Fruit fly (Drosophila melanogaster) whole organism, prepupa: ENCODE results near the gene ec.

Experiments
- Blimp-1 ChIP-seq: fragments of 200-800 bp; sonication (Bioruptor generic); optimal IDR thresholded peaks from 3 replicates; lab custom pipeline; 2017; ENCODE audit warnings: missing biosample characterization, missing genetic modification characterization, mild to moderate bottlenecking, moderate library complexity, missing genetic modification reagents
- CG10631 ChIP-seq: fragments of 200-800 bp; sonication (Bioruptor generic); optimal IDR thresholded peaks from 2 replicates; lab custom pipeline; 2016; ENCODE audit warnings: missing biosample characterization, missing genetic modification characterization
- CG11294 ChIP-seq: fragments of 200-800 bp; sonication (Bioruptor generic); IDR thresholded peaks from 2 replicates; pipeline ENCODE4 v1.3.6; 2022; ENCODE audit warnings: missing biosample characterization, missing genetic modification characterization
- CG11902 ChIP-seq: fragments of 200-800 bp; sonication (Bioruptor generic); optimal IDR thresholded peaks from 3 replicates; lab custom pipeline; 2016; ENCODE audit warnings: missing biosample characterization, missing genetic modification characterization
- CG15336 ChIP-seq: fragments of 200-800 bp; sonication (Bioruptor generic); IDR thresholded peaks from 2 replicates; pipeline ENCODE4 v1.3.6; 2022; ENCODE audit warnings: missing biosample characterization, missing genetic modification characterization
- CG1621 ChIP-seq: fragments of 200-800 bp; sonication (Bioruptor generic); optimal IDR thresholded peaks from 3 replicates; lab custom pipeline; 2018; ENCODE audit warnings: missing biosample characterization, mild to moderate bottlenecking, missing genetic modification characterization
- CG3032 ChIP-seq: fragments of 200-800 bp; optimal IDR thresholded peaks from 2 replicates; lab custom pipeline; 2019; ENCODE audit warnings: missing biosample characterization, mild to moderate bottlenecking, missing genetic modification characterization, moderate library complexity
- CG32006 ChIP-seq: fragments of 200-800 bp; sonication (Bioruptor generic); optimal IDR thresholded peaks from 3 replicates; lab custom pipeline; 2017; ENCODE audit warnings: missing biosample characterization, mild to moderate bottlenecking, missing genetic modification characterization
- CG34406 ChIP-seq: fragments of 200-800 bp; sonication (Bioruptor generic); optimal IDR thresholded peaks from 3 replicates; lab custom pipeline; 2016; ENCODE audit warnings: missing biosample characterization, missing genetic modification characterization
- CG3919 ChIP-seq: fragments of 200-800 bp; sonication (Bioruptor generic); optimal IDR thresholded peaks from 3 replicates; lab custom pipeline; 2016; ENCODE audit warnings: missing biosample characterization, missing genetic modification characterization
- CG6163 ChIP-seq: fragments of 200-800 bp; sonication (Bioruptor generic); IDR thresholded peaks from 3 replicates; pipeline ENCODE4 v1.3.6; 2022; ENCODE audit warnings: missing biosample characterization, missing genetic modification characterization
- CG6792 ChIP-seq: fragments of 200-800 bp; sonication (Bioruptor generic); optimal IDR thresholded peaks from 3 replicates; lab custom pipeline; 2016; ENCODE audit warnings: missing biosample characterization, missing genetic modification characterization
- CG6808 ChIP-seq: fragments of 200-800 bp; sonication (Bioruptor generic); optimal IDR thresholded peaks from 3 replicates; lab custom pipeline; 2017; ENCODE audit warnings: missing biosample characterization, missing genetic modification characterization, mild to moderate bottlenecking, moderate library complexity, missing genetic modification reagents
- CG6854 ChIP-seq: fragments of 200-800 bp; sonication (Bioruptor generic); optimal IDR thresholded peaks from 2 replicates; lab custom pipeline; 2017; ENCODE audit warnings: missing biosample characterization, mild to moderate bottlenecking, missing genetic modification characterization
- CG8119 ChIP-seq: fragments of 200-800 bp; sonication (Bioruptor generic); IDR thresholded peaks from 3 replicates; pipeline ENCODE4 v1.3.6; 2022; ENCODE audit warnings: missing biosample characterization, missing genetic modification characterization
- CG8632 ChIP-seq: fragments of 200-800 bp; sonication (Bioruptor generic); optimal IDR thresholded peaks from 3 replicates; lab custom pipeline; 2016; ENCODE audit warnings: missing biosample characterization, missing genetic modification characterization
- CG9139 ChIP-seq: fragments of 200-800 bp; sonication (Bioruptor generic); optimal IDR thresholded peaks from 3 replicates; lab custom pipeline; 2017; ENCODE audit warnings: missing biosample characterization, mild to moderate bottlenecking, missing genetic modification characterization
- Eip75B ChIP-seq: fragments of 200-800 bp; sonication (Bioruptor generic); optimal IDR thresholded peaks from 3 replicates; lab custom pipeline; 2016; ENCODE audit warnings: missing biosample characterization, missing genetic modification characterization
- Eip78C ChIP-seq: fragments of 200-800 bp; sonication (Bioruptor generic); peaks from one replicate; lab custom pipeline; 2016; ENCODE audit warnings: missing biosample characterization, missing genetic modification characterization
- Eip93F ChIP-seq: fragments of 200-800 bp; sonication (Bioruptor generic); optimal IDR thresholded peaks from 2 replicates; lab custom pipeline; 2016; ENCODE audit warnings: missing biosample characterization, mild to moderate bottlenecking, missing genetic modification characterization
- Ets96B ChIP-seq: fragments of 200-800 bp; optimal IDR thresholded peaks from 2 replicates; lab custom pipeline; 2019; ENCODE audit warnings: missing biosample characterization, mild to moderate bottlenecking, missing genetic modification characterization, moderate library complexity
- Hr38 ChIP-seq: sonication (Bioruptor generic); optimal IDR thresholded peaks from 2 replicates; lab custom pipeline; 2016; ENCODE audit warnings: missing biosample characterization, missing genetic modification characterization
- Hr39 ChIP-seq: fragments of 200-800 bp; sonication (Bioruptor generic); optimal IDR thresholded peaks from 2 replicates; lab custom pipeline; 2016; ENCODE audit warnings: missing biosample characterization, missing genetic modification characterization
- Lpt ChIP-seq: fragments of 200-800 bp; sonication (Bioruptor generic); optimal IDR thresholded peaks from 3 replicates; lab custom pipeline; 2016; ENCODE audit warnings: missing biosample characterization, missing genetic modification characterization
- achi ChIP-seq: fragments of 200-800 bp; sonication (Bioruptor generic); optimal IDR thresholded peaks from 3 replicates; lab custom pipeline; 2016; ENCODE audit warnings: missing biosample characterization, missing genetic modification characterization
- acj6 ChIP-seq: fragments of 200-800 bp; sonication (Bioruptor generic); optimal IDR thresholded peaks from 3 replicates; lab custom pipeline; 2016; ENCODE audit warnings: missing biosample characterization, missing genetic modification characterization
- dac ChIP-seq: fragments of 200-800 bp; sonication (Bioruptor generic); optimal IDR thresholded peaks from 2 replicates; lab custom pipeline; 2017; ENCODE audit warnings: missing biosample characterization, mild to moderate bottlenecking, missing genetic modification characterization
- dsx ChIP-seq: fragments of 200-800 bp; optimal IDR thresholded peaks from 3 replicates; lab custom pipeline; 2019; ENCODE audit warnings: missing biosample characterization, mild to moderate bottlenecking, missing genetic modification characterization, moderate library complexity; ENCODE audit not compliant: poor library complexity, severe bottlenecking
- eg ChIP-seq: fragments of 200-800 bp; sonication (Bioruptor generic); IDR thresholded peaks from 3 replicates; pipeline ENCODE4 v1.3.6; 2022; ENCODE audit warnings: missing biosample characterization, missing genetic modification characterization
- esn ChIP-seq: fragments of 200-800 bp; sonication (Bioruptor generic); optimal IDR thresholded peaks from 2 replicates; lab custom pipeline; 2016; ENCODE audit warnings: missing biosample characterization, mild to moderate bottlenecking, missing genetic modification characterization, moderate library complexity
- fd85E ChIP-seq: fragments of 200-800 bp; sonication (Bioruptor generic); optimal IDR thresholded peaks from 3 replicates; lab custom pipeline; 2016; ENCODE audit warnings: missing biosample characterization, missing genetic modification characterization
- fkh ChIP-seq: fragments of 200-800 bp; sonication (Bioruptor generic); optimal IDR thresholded peaks from 3 replicates; lab custom pipeline; 2017; ENCODE audit warnings: missing biosample characterization, mild to moderate bottlenecking, missing genetic modification characterization, moderate library complexity
- lz ChIP-seq: fragments of 200-800 bp; sonication (Bioruptor generic); optimal IDR thresholded peaks from 3 replicates; lab custom pipeline; 2016; ENCODE audit warnings: missing biosample characterization, missing genetic modification characterization
- spab ChIP-seq: fragments of 200-800 bp; sonication (Bioruptor generic); optimal IDR thresholded peaks from 2 replicates; lab custom pipeline; 2017; ENCODE audit warnings: missing biosample characterization, mild to moderate bottlenecking, missing genetic modification characterization, missing genetic modification reagents
- ss ChIP-seq, 2 experiments: fragments of 200-800 bp; sonication (Bioruptor generic); optimal IDR thresholded peaks; 2 replicates in 1 of 2; 3 replicates in 1 of 2; lab custom pipeline; 2017 to 2018; ENCODE audit warnings: mild to moderate bottlenecking in 2 of 2, missing biosample characterization in 2 of 2, missing genetic modification characterization in 2 of 2, moderate library complexity in 1 of 2
- svp ChIP-seq: fragments of 200-800 bp; sonication (Bioruptor generic); peaks from one replicate; lab custom pipeline; 2016; ENCODE audit warnings: missing biosample characterization, missing genetic modification characterization
- topi ChIP-seq: fragments of 200-800 bp; sonication (Bioruptor generic); optimal IDR thresholded peaks from 3 replicates; lab custom pipeline; 2016; ENCODE audit warnings: missing biosample characterization, missing genetic modification characterization

Gene ec

dm6 chrX:3846393-3846792, 34.9 kb downstream of the ec start (continued):
- TF ChIP-seq CG8632 (GFP tag; lab: Kevin White, UChicago) (no peak), achi (GFP tag; lab: Kevin White, UChicago) (no peak), CG3919 (GFP tag; lab: Kevin White, UChicago) (no peak), CG3032 (no peak), CG11902 (no peak), eg (GFP tag; lab: Robert Waterston, UW) (peak; percentile 45; the same call in 1 of the 3 replicates), esn (no peak), Hr39 (GFP tag; lab: Kevin White, UChicago) (no peak), CG8119 (GFP tag; lab: Robert Waterston, UW) (no peak), Eip78C (peak; percentile 65), CG15336 (GFP tag; lab: Robert Waterston, UW) (0 out of 2 replicates have a peak, but pooled peaks have one; percentile 24), Lpt (no peak)

DNA sequence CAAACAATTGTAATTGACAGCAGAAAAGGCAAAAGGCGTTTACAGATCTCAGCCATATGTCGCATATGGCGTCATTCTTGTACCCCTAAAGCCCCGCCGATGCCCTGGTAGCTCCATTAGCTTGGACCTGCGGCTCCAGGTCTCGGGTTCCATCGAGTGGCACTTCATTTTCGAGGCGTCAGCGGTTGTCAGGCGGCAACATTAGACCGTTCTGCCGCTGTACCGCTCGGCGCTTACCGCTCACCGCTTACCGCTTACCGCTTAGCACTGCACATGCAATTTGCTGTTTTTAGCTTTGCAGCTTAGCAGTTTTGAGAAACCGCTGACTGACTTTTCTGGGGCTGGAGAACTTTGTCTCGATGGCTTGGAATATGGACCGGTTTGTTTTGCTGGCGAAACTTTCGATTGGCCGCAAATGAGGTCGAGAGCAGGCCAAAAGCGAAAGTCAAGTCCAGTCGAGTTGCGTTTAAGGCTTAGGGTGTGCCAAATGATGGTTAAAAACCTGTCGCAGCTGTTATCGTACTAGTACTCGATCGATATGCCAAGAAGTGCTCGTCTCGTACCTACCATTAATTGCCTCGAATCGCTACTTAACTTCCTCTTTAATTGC, 38.0 kb downstream of the ec start:
- TF ChIP-seq Eip78C (peak; percentile 30), CG11294 (GFP tag; lab: Robert Waterston, UW) (no peak), CG6854 (peak; percentile 26), Blimp-1 (GFP tag; lab: Kevin White, UChicago) (peak; percentile 94)

- peak; percentile 20 for TF ChIP-seq Eip78C
- TF ChIP-seq CG6808 (GFP tag; lab: Kevin White, UChicago) = no peak
Observed at dm6 chrX:3861183-3861582, 49.7 kb downstream of the ec start.

DNA sequence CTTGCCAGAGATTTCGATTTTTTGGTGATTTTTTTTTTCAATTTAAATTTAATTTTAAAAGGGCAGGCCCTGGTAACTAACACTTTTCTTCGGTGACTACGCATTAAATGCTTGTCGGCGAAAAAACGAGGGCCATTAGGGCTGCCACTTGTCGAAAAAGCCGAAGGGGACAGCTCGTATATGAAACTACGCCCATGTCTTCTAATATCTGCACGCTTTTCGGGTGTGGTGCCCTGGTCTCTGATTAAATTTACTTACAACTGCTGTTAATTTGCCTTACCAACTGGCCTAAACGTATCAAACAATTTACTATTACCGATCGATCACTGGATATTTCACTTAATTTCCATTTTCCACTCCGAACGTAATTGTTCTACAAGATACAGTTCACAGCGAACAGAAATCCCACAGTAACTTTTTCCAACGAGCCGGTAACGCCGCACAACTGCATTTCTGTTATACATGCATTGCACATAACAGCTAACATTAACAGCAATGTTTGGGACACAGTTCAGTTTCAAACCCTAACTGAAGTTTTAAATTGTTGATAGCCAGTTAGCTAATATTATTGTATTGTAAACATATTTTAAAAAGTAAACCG, 50.9 kb downstream of the ec start:
- TF ChIP-seq spab (no peak), lz (GFP tag; lab: Kevin White, UChicago) (peak; percentile 0), CG3919 (GFP tag; lab: Kevin White, UChicago) (peak; percentile 14), CG11294 (GFP tag; lab: Robert Waterston, UW) (no peak), Eip78C (peak; percentile 70), svp (GFP tag; lab: Kevin White, UChicago) (no peak), acj6 (GFP tag; lab: Kevin White, UChicago) (peak; percentile 4), Hr38 (GFP tag; lab: Kevin White, UChicago) (no peak), CG6792 (GFP tag; lab: Kevin White, UChicago) (peak; percentile 1), esn (peak; percentile 6), Eip75B (GFP tag; lab: Kevin White, UChicago) (no peak), CG11902 (no peak), CG10631 (GFP tag; lab: Kevin White, UChicago) (peak; percentile 1), Eip93F (GFP tag; lab: Kevin White, UChicago) (no peak)

DNA sequence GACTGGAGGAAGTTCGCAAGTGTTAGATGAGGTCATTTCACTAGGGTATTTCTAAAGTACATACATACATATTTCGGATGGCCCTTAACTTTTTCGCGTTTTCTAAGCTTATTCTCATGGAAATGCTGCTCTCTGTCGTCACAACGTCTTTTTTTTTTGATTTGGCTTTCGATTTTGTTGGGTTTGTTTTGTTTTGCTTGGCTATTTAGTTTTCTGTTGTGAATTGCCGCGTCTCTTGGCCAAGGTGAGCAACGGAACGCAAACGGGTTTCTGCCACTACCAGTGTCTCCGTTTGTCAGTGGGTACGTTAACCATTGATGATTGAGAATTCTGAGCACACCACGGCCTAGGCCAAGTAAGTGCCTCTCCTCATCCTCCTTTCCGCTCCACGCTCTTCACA, 54.6 kb downstream of the ec start:
- TF ChIP-seq eg (GFP tag; lab: Robert Waterston, UW) (0 out of 3 replicates have a peak, but pooled peaks have one; percentile 7), achi (GFP tag; lab: Kevin White, UChicago) (no peak), lz (GFP tag; lab: Kevin White, UChicago) (no peak), CG6163 (GFP tag; lab: Robert Waterston, UW) (0 out of 3 replicates have a peak, but pooled peaks have one; percentile 17), CG1621 (tag; lab: Kevin White, UChicago) (peak; percentile 19), CG6808 (GFP tag; lab: Kevin White, UChicago) (peak; percentile 37)

DNA sequence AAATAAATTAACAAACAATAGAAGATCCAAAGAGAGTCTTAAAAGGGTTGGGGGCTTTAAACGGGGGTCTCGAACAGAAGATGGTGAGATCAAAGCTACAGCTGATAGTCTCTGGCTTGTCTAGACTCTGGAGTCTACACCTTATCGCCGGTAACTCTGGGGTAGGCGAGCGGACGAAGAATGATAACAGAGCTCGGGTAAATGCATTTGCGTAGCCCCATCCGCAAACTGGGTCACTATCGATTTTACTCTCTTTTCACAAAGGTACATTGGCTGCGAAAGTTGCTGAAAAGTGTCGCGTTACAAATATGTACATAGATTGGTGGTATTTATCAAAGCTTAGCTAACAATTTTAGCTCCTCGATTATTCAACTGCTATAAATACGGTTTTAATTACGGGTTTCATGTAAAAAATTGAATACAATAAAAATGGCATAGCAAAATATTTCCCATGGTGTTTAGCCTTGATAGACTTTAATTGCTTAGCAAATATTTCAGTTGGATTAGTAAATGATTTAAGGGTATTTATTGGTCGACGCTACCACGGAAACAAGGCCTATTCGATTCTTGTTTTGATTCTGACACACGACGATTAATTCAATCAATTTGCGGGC, 55.5 kb downstream of the ec start:
- TF ChIP-seq achi (GFP tag; lab: Kevin White, UChicago) (peak; percentile 57), ss (GFP tag; optimal IDR thresholded peaks at IDR 0.05; lab: Kevin White, UChicago) (peak in 1 of 2 experiments; percentile 60), dac (GFP tag; lab: Kevin White, UChicago) (no peak), CG32006 (peak; percentile 70), CG15336 (GFP tag; lab: Robert Waterston, UW) (no peak; the same call in 1 of the 2 replicates), CG8632 (GFP tag; lab: Kevin White, UChicago) (peak; percentile 66), CG3919 (GFP tag; lab: Kevin White, UChicago) (peak; percentile 56), CG10631 (GFP tag; lab: Kevin White, UChicago) (peak; percentile 29), fd85E (no peak), CG1621 (tag; lab: Kevin White, UChicago) (peak; percentile 14), fkh (GFP tag; lab: Kevin White, UChicago) (no peak), dsx (GFP tag; lab: Kevin White, UChicago) (peak; percentile 35), CG8119 (GFP tag; lab: Robert Waterston, UW) (peak; percentile 51; the same call in 1 of the 3 replicates), CG9139 (GFP tag; lab: Kevin White, UChicago) (no peak), Eip75B (GFP tag; lab: Kevin White, UChicago) (peak; percentile 66), topi (peak; percentile 30), CG34406 (GFP tag; lab: Kevin White, UChicago) (peak; percentile 59), Ets96B (peak; percentile 64)
